Worm (Caenorhabditis elegans) whole organism, L4 larva: ENCODE results near the gene ZK185.4.

Experiments used
- aly-2 ChIP-seq: sonication (generic microtip); optimal IDR thresholded peaks from 2 replicates; lab custom pipeline; 2018; ENCODE audit warnings: missing biosample characterization, missing genetic modification characterization
- ama-1 ChIP-seq: fragments of 150-350 bp; optimal IDR thresholded peaks from 2 replicates; lab custom pipeline; 2014; ENCODE audit warnings: inconsistent platforms, mixed read lengths
- ceh-82 ChIP-seq: sonication (generic microtip); optimal IDR thresholded peaks from 2 replicates; lab custom pipeline; 2017; ENCODE audit warnings: missing biosample characterization, missing genetic modification characterization
- egl-27 ChIP-seq: sonication (generic microtip); optimal IDR thresholded peaks from 3 replicates; lab custom pipeline; 2017; ENCODE audit warnings: missing biosample characterization, missing genetic modification reagents, missing genetic modification characterization
- lin-13 ChIP-seq: fragments of 150-350 bp; optimal IDR thresholded peaks from 2 replicates; lab custom pipeline; 2014; ENCODE audit warnings: missing biosample characterization, missing genetic modification reagents, missing genetic modification characterization
- lin-38 ChIP-seq: fragments of 200-800 bp; sonication (Bioruptor generic); IDR thresholded peaks from 2 replicates; pipeline ENCODE4 v1.3.6; 2022; ENCODE audit warnings: missing genetic modification reagents, missing genetic modification characterization, missing compliant biosample characterization
- lsy-2 ChIP-seq, 2 experiments: fragments of 150-350 bp in 1 of 2; sonication (generic microtip) in 1 of 2; optimal IDR thresholded peaks; 2 replicates each; lab custom pipeline; 2014 to 2017; ENCODE audit warnings: missing biosample characterization in 2 of 2, missing genetic modification characterization in 2 of 2
- mep-1 ChIP-seq: fragments of 150-350 bp; sonication (generic microtip); optimal IDR thresholded peaks from 3 replicates; lab custom pipeline; 2014; ENCODE audit warnings: missing biosample characterization, missing genetic modification characterization
- nhr-237 ChIP-seq: sonication (generic microtip); optimal IDR thresholded peaks from 2 replicates; lab custom pipeline; 2017; ENCODE audit warnings: missing biosample characterization, missing genetic modification characterization
- nhr-28 ChIP-seq: fragments of 150-350 bp; optimal IDR thresholded peaks from 2 replicates; lab custom pipeline; 2014; ENCODE audit warnings: missing biosample characterization, missing genetic modification characterization
- nhr-77 ChIP-seq: fragments of 150-350 bp; optimal IDR thresholded peaks from 2 replicates; lab custom pipeline; 2014; ENCODE audit warnings: missing biosample characterization, missing genetic modification characterization
- ztf-7 ChIP-seq: fragments of 150-350 bp; optimal IDR thresholded peaks from 2 replicates; lab custom pipeline; 2014; ENCODE audit warnings: missing biosample characterization, missing genetic modification characterization

DNA sequence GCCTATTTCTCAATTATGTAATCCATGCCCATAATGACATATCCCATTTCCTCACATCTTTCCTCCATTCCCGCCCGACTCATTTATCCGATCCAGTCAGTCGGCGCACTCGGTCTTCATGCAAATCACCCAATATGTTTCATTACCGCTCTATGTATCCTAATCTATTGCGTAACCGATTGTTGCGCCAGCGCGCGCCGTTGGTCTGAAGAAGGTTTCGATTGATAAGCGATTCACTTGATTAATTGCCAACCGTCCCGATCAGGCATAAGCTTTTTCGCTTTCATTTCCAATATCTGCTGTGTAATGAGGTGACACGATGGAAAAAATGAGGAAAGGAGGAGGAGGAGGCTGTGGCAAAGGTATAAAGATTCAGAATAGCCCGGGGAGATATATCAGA is 14.8 kb downstream of the ZK185.4 start:
- TF ChIP-seq lin-38 (GFP tag; lab: Robert Waterston, UW): no peak
- no peak for TF ChIP-seq lsy-2 (tag; optimal IDR thresholded peaks at IDR 0.05; lab: Kevin White, UChicago)
- TF ChIP-seq ceh-82 (tag; lab: Kevin White, UChicago): no peak
- TF ChIP-seq nhr-28 (tag; lab: Kevin White, UChicago): peak; percentile 5
- no peak for TF ChIP-seq ama-1 (lab: Kevin White, UChicago)
- TF ChIP-seq egl-27: no peak
- TF ChIP-seq nhr-77 (tag; lab: Kevin White, UChicago): no peak
- TF ChIP-seq nhr-237 (tag; lab: Kevin White, UChicago): no peak
- no peak for TF ChIP-seq lin-13 (GFP tag; lab: Kevin White, UChicago)
- TF ChIP-seq mep-1: no peak
- TF ChIP-seq ztf-7 (tag; lab: Kevin White, UChicago): no peak
- no peak for TF ChIP-seq aly-2 (tag; lab: Kevin White, UChicago)
